Fruit fly (Drosophila melanogaster) whole organism, embryonic: ENCODE data around the gene CG7557.

Experiments used
- Adf1 ChIP-seq: fragments of 200-800 bp; sonication (Bioruptor generic); IDR thresholded peaks from 2 replicates; pipeline ENCODE4 v1.3.6; 2022; ENCODE audit warnings: missing biosample characterization, missing genetic modification characterization
- CG10462 ChIP-seq: fragments of 200-800 bp; sonication (Bioruptor generic); optimal IDR thresholded peaks from 2 replicates; lab custom pipeline; 2016; ENCODE audit warnings: missing biosample characterization, missing genetic modification characterization
- CG11085 ChIP-seq: fragments of 200-800 bp; sonication (Bioruptor generic); IDR thresholded peaks from 2 replicates; pipeline ENCODE4 v1.3.6; 2022; ENCODE audit warnings: missing biosample characterization, missing genetic modification characterization
- CG12104 ChIP-seq: fragments of 200-800 bp; sonication (Bioruptor generic); optimal IDR thresholded peaks from 3 replicates; lab custom pipeline; 2016; ENCODE audit warnings: missing biosample characterization, missing genetic modification characterization
- CG12236 ChIP-seq: fragments of 200-800 bp; sonication (Bioruptor generic); optimal IDR thresholded peaks from 2 replicates; lab custom pipeline; 2016; ENCODE audit warnings: missing biosample characterization, missing genetic modification characterization
- CG13624 ChIP-seq: fragments of 200-800 bp; sonication (Bioruptor generic); optimal IDR thresholded peaks from 2 replicates; lab custom pipeline; 2016; ENCODE audit warnings: missing biosample characterization, missing genetic modification characterization
- CG14050 ChIP-seq: fragments of 200-800 bp; sonication (Bioruptor generic); IDR thresholded peaks from 3 replicates; pipeline ENCODE4 v1.3.6; 2022; ENCODE audit warnings: missing biosample characterization, missing genetic modification characterization
- CG16813 ChIP-seq: fragments of 200-800 bp; sonication (Bioruptor generic); IDR thresholded peaks from 3 replicates; pipeline ENCODE4 v1.3.6; 2022; ENCODE audit warnings: missing biosample characterization, missing genetic modification characterization; ENCODE audit not compliant: partially characterized antibody
- CG17612 ChIP-seq: fragments of 200-800 bp; sonication (Bioruptor generic); IDR thresholded peaks from 2 replicates; pipeline ENCODE4 v1.3.6; 2022; ENCODE audit warnings: missing biosample characterization, missing genetic modification characterization
- CG1832 ChIP-seq: fragments of 200-800 bp; sonication (Bioruptor generic); optimal IDR thresholded peaks from 2 replicates; lab custom pipeline; 2017; ENCODE audit warnings: missing biosample characterization, mild to moderate bottlenecking, missing genetic modification characterization, inconsistent platforms
- CG2199 ChIP-seq: fragments of 200-800 bp; sonication (Bioruptor generic); IDR thresholded peaks from 3 replicates; pipeline ENCODE4 v1.3.6; 2022; ENCODE audit warnings: missing biosample characterization, missing genetic modification characterization
- CG2678 ChIP-seq: fragments of 200-800 bp; sonication (Bioruptor generic); optimal IDR thresholded peaks from 3 replicates; lab custom pipeline; 2019; ENCODE audit warnings: missing biosample characterization, mild to moderate bottlenecking, missing genetic modification characterization, moderate library complexity
- CG3065 ChIP-seq: fragments of 200-800 bp; sonication (Bioruptor generic); optimal IDR thresholded peaks from 2 replicates; lab custom pipeline; 2016; ENCODE audit warnings: missing biosample characterization, missing genetic modification characterization
- CG33213 ChIP-seq: fragments of 200-800 bp; sonication (Bioruptor generic); optimal IDR thresholded peaks from 3 replicates; lab custom pipeline; 2016; ENCODE audit warnings: missing biosample characterization, missing genetic modification characterization
- CG3847 ChIP-seq: fragments of 200-800 bp; sonication (Bioruptor generic); IDR thresholded peaks from 2 replicates; pipeline ENCODE4 v1.3.6; 2022; ENCODE audit warnings: missing biosample characterization, missing genetic modification characterization
- CG3995 ChIP-seq: fragments of 200-800 bp; sonication (Bioruptor generic); optimal IDR thresholded peaks from 3 replicates; lab custom pipeline; 2016; ENCODE audit warnings: missing biosample characterization, missing genetic modification characterization
- CG4282 ChIP-seq: fragments of 200-800 bp; sonication (Bioruptor generic); optimal IDR thresholded peaks from 2 replicates; lab custom pipeline; 2016; ENCODE audit warnings: missing biosample characterization, missing genetic modification characterization
- CG4820 ChIP-seq: fragments of 200-800 bp; sonication (Bioruptor generic); optimal IDR thresholded peaks from 3 replicates; lab custom pipeline; 2016; ENCODE audit warnings: missing biosample characterization, missing genetic modification characterization
- CG5245 ChIP-seq: fragments of 200-800 bp; sonication (Bioruptor generic); optimal IDR thresholded peaks from 3 replicates; lab custom pipeline; 2016; ENCODE audit warnings: missing biosample characterization, missing genetic modification characterization
- CG6272 ChIP-seq: fragments of 200-800 bp; sonication (Bioruptor generic); IDR thresholded peaks from 2 replicates; pipeline ENCODE4 v1.3.6; 2022; ENCODE audit warnings: missing biosample characterization, missing genetic modification characterization
- CG8281 ChIP-seq: fragments of 200-800 bp; sonication (Bioruptor generic); optimal IDR thresholded peaks from 2 replicates; lab custom pipeline; 2018; ENCODE audit warnings: missing biosample characterization, mild to moderate bottlenecking, missing genetic modification characterization, moderate library complexity
- CG8924 ChIP-seq: fragments of 200-800 bp; optimal IDR thresholded peaks from 3 replicates; lab custom pipeline; 2019; ENCODE audit warnings: missing biosample characterization, mild to moderate bottlenecking, missing genetic modification characterization, moderate library complexity
- Camta ChIP-seq: fragments of 200-800 bp; sonication (Bioruptor generic); optimal IDR thresholded peaks from 2 replicates; lab custom pipeline; 2016; ENCODE audit warnings: missing biosample characterization, missing genetic modification characterization
- Dll ChIP-seq: fragments of 200-800 bp; sonication (Bioruptor generic); IDR thresholded peaks from 4 replicates; pipeline ENCODE4 v1.3.6; 2022; ENCODE audit warnings: missing biosample characterization, missing genetic modification characterization; ENCODE audit not compliant: partially characterized antibody
- E2f1 ChIP-seq: fragments of 200-800 bp; sonication (Bioruptor generic); IDR thresholded peaks from 2 replicates; pipeline ENCODE4 v1.3.6; 2022; ENCODE audit warnings: missing biosample characterization, missing genetic modification characterization
- Eip74EF ChIP-seq, 2 experiments: fragments of 200-800 bp in 1 of 2; fragments of >200 bp in 1 of 2; sonication (Bioruptor generic) in 1 of 2; optimal IDR thresholded peaks; 2 replicates each; lab custom pipeline; 2017 to 2019; ENCODE audit warnings: missing biosample characterization in 2 of 2, missing genetic modification characterization in 2 of 2, mild to moderate bottlenecking in 1 of 2, moderate library complexity in 1 of 2
- Gsc ChIP-seq: fragments of 200-800 bp; sonication (Bioruptor generic); IDR thresholded peaks from 2 replicates; pipeline ENCODE4 v1.3.6; 2022; ENCODE audit warnings: missing biosample characterization, missing genetic modification characterization
- Lhr ChIP-seq: fragments of 200-800 bp; sonication (Bioruptor generic); optimal IDR thresholded peaks from 3 replicates; lab custom pipeline; 2017; ENCODE audit warnings: mild to moderate bottlenecking, missing biosample characterization, missing genetic modification reagents, missing genetic modification characterization
- Ptx1 ChIP-seq: fragments of 200-800 bp; sonication (Bioruptor generic); IDR thresholded peaks from 2 replicates; pipeline ENCODE4 v1.3.6; 2022; ENCODE audit warnings: missing biosample characterization, missing genetic modification characterization
- Rx ChIP-seq: fragments of 200-800 bp; sonication (Bioruptor generic); IDR thresholded peaks from 2 replicates; pipeline ENCODE4 v1.3.6; 2022; ENCODE audit warnings: missing biosample characterization, missing genetic modification characterization
- Scr ChIP-seq: fragments of 200-800 bp; sonication (Bioruptor generic); IDR thresholded peaks from 2 replicates; pipeline ENCODE4 v1.3.6; 2022; ENCODE audit warnings: missing biosample characterization, missing genetic modification characterization; ENCODE audit not compliant: partially characterized antibody
- YL-1 ChIP-seq: fragments of 200-800 bp; sonication (Bioruptor generic); optimal IDR thresholded peaks from 3 replicates; lab custom pipeline; 2017; ENCODE audit warnings: missing biosample characterization, mild to moderate bottlenecking, missing genetic modification characterization
- bigmax ChIP-seq: fragments of 200-800 bp; sonication (Bioruptor generic); optimal IDR thresholded peaks from 2 replicates; lab custom pipeline; 2018; ENCODE audit warnings: missing biosample characterization, mild to moderate bottlenecking, missing genetic modification characterization
- cad ChIP-seq: fragments of >200 bp; optimal IDR thresholded peaks from 2 replicates; lab custom pipeline; 2017; ENCODE audit warnings: missing biosample characterization, missing genetic modification characterization
- chn ChIP-seq: fragments of 200-800 bp; sonication (Bioruptor generic); optimal IDR thresholded peaks from 2 replicates; lab custom pipeline; 2016; ENCODE audit warnings: missing biosample characterization, missing genetic modification characterization
- ci ChIP-seq: fragments of 200-800 bp; sonication (Bioruptor generic); IDR thresholded peaks from 3 replicates; pipeline ENCODE4 v1.3.6; 2022; ENCODE audit warnings: missing biosample characterization, missing genetic modification characterization
- croc ChIP-seq: fragments of 200-800 bp; sonication (Bioruptor generic); conservative IDR thresholded peaks from 3 replicates; pipeline ENCODE4 v1.3.6; 2022; ENCODE audit warnings: missing biosample characterization, missing genetic modification characterization
- gcm2 ChIP-seq: fragments of 200-800 bp; sonication (Bioruptor generic); optimal IDR thresholded peaks from 2 replicates; lab custom pipeline; 2016; ENCODE audit warnings: missing biosample characterization, missing genetic modification characterization
- hth ChIP-seq: fragments of >200 bp; optimal IDR thresholded peaks from 2 replicates; lab custom pipeline; 2017; ENCODE audit warnings: inconsistent platforms
- kay ChIP-seq: fragments of 200-800 bp; sonication (Bioruptor generic); optimal IDR thresholded peaks from 2 replicates; lab custom pipeline; 2016; ENCODE audit warnings: missing biosample characterization, missing genetic modification characterization
- klu ChIP-seq: fragments of 200-800 bp; sonication (Bioruptor generic); IDR thresholded peaks from 2 replicates; pipeline ENCODE4 v1.3.6; 2022; ENCODE audit warnings: missing biosample characterization, missing genetic modification characterization
- kni ChIP-seq: fragments of 200-800 bp; sonication (Bioruptor generic); optimal IDR thresholded peaks from 3 replicates; lab custom pipeline; 2017; ENCODE audit warnings: mild to moderate bottlenecking, missing biosample characterization, missing genetic modification reagents, missing genetic modification characterization
- nerfin-2 ChIP-seq: fragments of 200-800 bp; sonication (Bioruptor generic); IDR thresholded peaks from 2 replicates; pipeline ENCODE4 v1.3.6; 2022; ENCODE audit warnings: missing biosample characterization, missing genetic modification characterization; ENCODE audit not compliant: partially characterized antibody
- otp ChIP-seq: fragments of 200-800 bp; sonication (Bioruptor generic); IDR thresholded peaks from 3 replicates; pipeline ENCODE4, ENCODE4 v1.3.6; 2022; ENCODE audit warnings: missing biosample characterization, missing genetic modification characterization
- pros ChIP-seq: fragments of 200-800 bp; sonication (Bioruptor generic); optimal IDR thresholded peaks from 3 replicates; lab custom pipeline; 2019; ENCODE audit warnings: missing biosample characterization, mild to moderate bottlenecking, missing genetic modification characterization, moderate library complexity
- schlank ChIP-seq: fragments of 200-800 bp; sonication (Bioruptor generic); optimal IDR thresholded peaks from 2 replicates; lab custom pipeline; 2018; ENCODE audit warnings: missing biosample characterization, mild to moderate bottlenecking, missing genetic modification characterization
- so ChIP-seq: fragments of 200-800 bp; sonication (Bioruptor generic); IDR thresholded peaks from 3 replicates; pipeline ENCODE4 v1.3.6; 2022; ENCODE audit warnings: missing biosample characterization, missing genetic modification characterization
- tio ChIP-seq: fragments of 200-800 bp; sonication (Bioruptor generic); optimal IDR thresholded peaks from 2 replicates; lab custom pipeline; 2017; ENCODE audit warnings: missing biosample characterization, missing genetic modification characterization, inconsistent platforms
- zen ChIP-seq: fragments of 200-800 bp; sonication (Bioruptor generic); optimal IDR thresholded peaks from 3 replicates; lab custom pipeline; 2018; ENCODE audit warnings: missing biosample characterization, mild to moderate bottlenecking, missing genetic modification characterization, moderate library complexity
- zf30C ChIP-seq: fragments of 200-800 bp; sonication (Bioruptor generic); optimal IDR thresholded peaks from 3 replicates; lab custom pipeline; 2018; ENCODE audit warnings: missing biosample characterization, mild to moderate bottlenecking, missing genetic modification characterization

The CG7557 gene

dm6 chr3L:11491222-11491873 lies 46.4 kb downstream of the CG7557 start (continued):
- peak; percentile 35 for TF ChIP-seq CG5245 (GFP tag; lab: Kevin White, UChicago)
- TF ChIP-seq cad (GFP tag; lab: Kevin White, UChicago): no peak
- no peak for TF ChIP-seq CG3065
- peak; percentile 40; the same call in 1 of the 2 replicates for TF ChIP-seq Adf1 (GFP tag; lab: Robert Waterston, UW)
- no peak for TF ChIP-seq kni (GFP tag; lab: Kevin White, UChicago)
- TF ChIP-seq CG8281 (tag; lab: Kevin White, UChicago): no peak
- TF ChIP-seq E2f1 (GFP tag; lab: Robert Waterston, UW): peak; percentile 66; the same call in 1 of the 2 replicates
- peak; percentile 11 for TF ChIP-seq CG3995
- TF ChIP-seq CG6272: no peak
- TF ChIP-seq Scr (GFP tag; lab: Robert Waterston, UW): no peak
- no peak for TF ChIP-seq CG10462 (GFP tag; lab: Kevin White, UChicago)
- TF ChIP-seq zen (tag; lab: Kevin White, UChicago): peak; percentile 25
- peak; percentile 54 for TF ChIP-seq CG8924 (tag; lab: Kevin White, UChicago)
- TF ChIP-seq CG11085 (GFP tag; lab: Robert Waterston, UW): no peak
- TF ChIP-seq CG1832 (GFP tag; lab: Kevin White, UChicago): peak; percentile 21
- peak; percentile 67; the same call in 2 of the 3 replicates for TF ChIP-seq so
- TF ChIP-seq CG33213 (GFP tag; lab: Kevin White, UChicago): peak; percentile 1
- peak; percentile 8 for TF ChIP-seq schlank (tag; lab: Kevin White, UChicago)
- TF ChIP-seq Dll (GFP tag; lab: Robert Waterston, UW): no peak
- TF ChIP-seq CG16813 (GFP tag; lab: Robert Waterston, UW): no peak
- TF ChIP-seq CG12236 (GFP tag; lab: Kevin White, UChicago): no peak
- TF ChIP-seq CG12104 (GFP tag; lab: Kevin White, UChicago): peak; percentile 15
- TF ChIP-seq Lhr: no peak
- TF ChIP-seq CG2199 (GFP tag; lab: Robert Waterston, UW): peak; percentile 49; the same call in 1 of the 3 replicates
- no peak for TF ChIP-seq CG4282 (GFP tag; lab: Kevin White, UChicago)
- no peak for TF ChIP-seq nerfin-2 (GFP tag; lab: Robert Waterston, UW)
- no peak; the same call in 2 of the 3 replicates for TF ChIP-seq CG14050 (GFP tag; lab: Robert Waterston, UW)
- TF ChIP-seq Eip74EF (GFP tag; optimal IDR thresholded peaks at IDR 0.05; lab: Kevin White, UChicago): no peak
- no peak for TF ChIP-seq hth (lab: Kevin White, UChicago)
- peak; percentile 61; the same call in 2 of the 3 replicates for TF ChIP-seq ci (GFP tag; lab: Robert Waterston, UW)
- TF ChIP-seq klu (GFP tag; lab: Robert Waterston, UW): no peak; the same call in 1 of the 2 replicates
- peak; percentile 55; the same call in 1 of the 3 replicates for TF ChIP-seq otp
- peak; percentile 40 for TF ChIP-seq tio (GFP tag; lab: Kevin White, UChicago)
- peak; percentile 25 for TF ChIP-seq Camta
- TF ChIP-seq Rx (GFP tag; lab: Robert Waterston, UW): peak; percentile 44; the same call in 1 of the 2 replicates
- TF ChIP-seq bigmax (GFP tag; lab: Kevin White, UChicago): no peak
- TF ChIP-seq Gsc (GFP tag; lab: Robert Waterston, UW): no peak
- no peak for TF ChIP-seq gcm2 (GFP tag; lab: Kevin White, UChicago)
- TF ChIP-seq chn (GFP tag; lab: Kevin White, UChicago): peak; percentile 15
- peak; percentile 72 for TF ChIP-seq Ptx1 (GFP tag; lab: Robert Waterston, UW)
- TF ChIP-seq YL-1 (GFP tag; lab: Kevin White, UChicago): no peak
- TF ChIP-seq pros (GFP tag; lab: Kevin White, UChicago): peak; percentile 57
- no peak for TF ChIP-seq zf30C (GFP tag; lab: Kevin White, UChicago)
- TF ChIP-seq CG13624 (GFP tag; lab: Kevin White, UChicago): peak; percentile 57
- 0 out of 2 replicates have a peak, but pooled peaks have one; percentile 11 for TF ChIP-seq CG17612 (GFP tag; lab: Robert Waterston, UW)
- peak; percentile 64 for TF ChIP-seq CG3847 (GFP tag; lab: Robert Waterston, UW)
- peak; percentile 78 for TF ChIP-seq CG2678
- TF ChIP-seq croc (GFP tag; lab: Robert Waterston, UW): peak; percentile 43; the same call in 2 of the 3 replicates
- TF ChIP-seq CG4820 (GFP tag; lab: Kevin White, UChicago): peak; percentile 65
- no peak for TF ChIP-seq kay (GFP tag; lab: Kevin White, UChicago)
